Worm (Caenorhabditis elegans) whole organism, young adult: ENCODE measurements around the gene aakg-3.

ENCODE experiments used
- F10E7.11 ChIP-seq: sonication (generic microtip); optimal IDR thresholded peaks from 2 replicates; lab custom pipeline; 2017; ENCODE audit warnings: mild to moderate bottlenecking, missing genetic modification characterization, moderate library complexity, missing compliant biosample characterization
- chd-7 ChIP-seq: sonication (generic microtip); optimal IDR thresholded peaks from 2 replicates; lab custom pipeline; 2016; ENCODE audit warnings: mild to moderate bottlenecking, missing genetic modification characterization, moderate library complexity, missing compliant biosample characterization
- lin-26 ChIP-seq: fragments of 200-800 bp; sonication (Bioruptor generic); IDR thresholded peaks from 2 replicates; pipeline ENCODE4 v1.3.6; 2022; ENCODE audit warnings: missing genetic modification reagents, missing genetic modification characterization, missing compliant biosample characterization
- lin-40 ChIP-seq: sonication (generic microtip); optimal IDR thresholded peaks from 2 replicates; lab custom pipeline; 2016; ENCODE audit warnings: missing genetic modification characterization, mild to moderate bottlenecking, missing compliant biosample characterization, missing genotype, missing genetic modification reagents
- lin-54 ChIP-seq: fragments of 200-800 bp; sonication (Bioruptor generic); optimal IDR thresholded peaks from 2 replicates; lab custom pipeline; 2018; ENCODE audit warnings: mild to moderate bottlenecking, missing genetic modification characterization, missing compliant biosample characterization
- madf-6 ChIP-seq: fragments of 200-800 bp; sonication (Bioruptor generic); IDR thresholded peaks from 2 replicates; pipeline ENCODE4 v1.3.6; 2022; ENCODE audit warnings: missing genetic modification reagents, missing genetic modification characterization, missing compliant biosample characterization

ce11 chrX:2957446-2957985 lies 18.7 kb upstream of the aakg-3 start, which contains the start of gene gbb-1:
- no peak for TF ChIP-seq lin-40 (tag; lab: Kevin White, UChicago)
- no peak for TF ChIP-seq chd-7 (tag; lab: Kevin White, UChicago)
- TF ChIP-seq lin-26 (GFP tag; lab: Robert Waterston, UW) = no peak
- no peak for TF ChIP-seq madf-6 (GFP tag; lab: Robert Waterston, UW)
- TF ChIP-seq F10E7.11 (tag; lab: Kevin White, UChicago) = no peak
- no peak for TF ChIP-seq lin-54 (GFP tag; lab: Kevin White, UChicago)
